Fruit fly (Drosophila melanogaster) S2 (cell line): Measurements from ENCODE around the gene CG7231.

Experiments used
- CG8478 ChIP-seq: fragments of >200 bp; optimal IDR thresholded peaks from 2 replicates; lab custom pipeline; 2018
- CTCF ChIP-seq, 2 experiments: fragments of >200 bp; optimal IDR thresholded peaks; 2 replicates each; lab custom pipeline; 2018

- TF ChIP-seq CTCF (optimal IDR thresholded peaks at IDR 0.05; lab: Kevin White, UChicago) (no peak), CG8478 (no peak)
Measured at dm6 chr2L:7956310-7957067, 27.3 kb upstream of the CG7231 start.
